Worm (Caenorhabditis elegans): Measurements from ENCODE around the gene F09E5.12.

F09E5.12 gene

DNA sequence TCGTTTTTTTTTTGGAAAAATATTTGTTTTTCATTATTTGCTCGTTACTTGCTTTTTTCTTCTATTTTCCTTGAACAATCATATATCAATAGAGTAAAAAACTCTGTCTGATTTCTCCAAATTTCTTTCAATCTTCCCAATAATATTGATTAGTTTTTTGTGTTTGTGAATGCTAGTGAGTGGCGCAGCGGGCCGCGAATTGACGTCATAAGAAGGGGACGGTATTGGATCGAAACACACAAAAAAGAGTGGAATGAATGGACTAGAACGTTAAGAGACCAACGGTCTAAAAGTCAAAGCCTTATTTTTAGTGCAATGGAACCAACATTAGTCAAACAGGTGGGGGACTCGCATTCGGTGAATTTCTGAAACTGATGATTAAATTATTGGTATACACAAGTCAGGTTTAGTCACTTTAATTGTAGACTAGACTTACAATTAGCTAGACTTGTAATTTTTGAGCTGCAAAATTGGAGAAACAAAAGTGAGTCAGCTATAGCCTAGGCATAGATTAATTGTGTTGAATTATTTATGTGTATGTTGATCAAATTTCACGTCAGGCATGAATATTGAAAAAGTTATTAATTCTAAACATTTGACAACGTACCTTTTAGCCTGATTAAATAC is 38.8 kb downstream of the F09E5.12 start (continued):
- TF ChIP-seq elt-4 (tag; optimal IDR thresholded peaks at IDR 0.05): no peak

DNA sequence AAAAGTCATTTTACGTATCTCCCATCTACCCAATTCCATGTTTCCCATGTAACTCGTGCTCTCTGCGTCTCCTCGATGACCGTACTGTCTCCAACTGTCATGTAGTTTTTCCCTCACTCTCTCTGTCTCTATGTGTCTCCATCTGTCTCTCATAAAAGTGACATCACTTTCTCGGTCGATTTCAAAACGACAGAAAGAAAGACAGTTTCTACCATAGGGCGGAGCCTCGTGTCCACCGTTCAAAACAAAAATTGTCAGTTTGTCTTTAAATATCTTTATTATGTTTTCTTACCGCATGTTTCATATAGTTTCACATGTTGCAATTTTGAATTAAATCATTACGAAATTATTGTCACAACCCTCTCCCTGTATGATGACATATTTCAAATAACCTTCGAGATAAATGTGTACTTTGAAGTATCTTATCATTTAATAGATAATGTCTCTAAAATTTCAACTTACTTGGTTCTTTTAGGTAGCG is 40.3 kb downstream of the F09E5.12 start:
- peak; percentile 59 for TF ChIP-seq elt-2 (tag; optimal IDR thresholded peaks at IDR 0.05)
- TF ChIP-seq pqm-1 (tag; optimal IDR thresholded peaks at IDR 0.05): peak; percentile 55
- no peak for TF ChIP-seq hlh-6 (tag; optimal IDR thresholded peaks at IDR 0.05)
- peak; percentile 88 for TF ChIP-seq unc-55 (GFP tag; optimal IDR thresholded peaks at IDR 0.05)
- TF ChIP-seq hlh-30 (tag; optimal IDR thresholded peaks at IDR 0.05; ENCODE audit: insufficient read depth): peak; percentile 48
- TF ChIP-seq nfya-1 (tag; optimal IDR thresholded peaks at IDR 0.05): peak; percentile 70
- TF ChIP-seq ceh-31 (tag; optimal IDR thresholded peaks at IDR 0.05): peak; percentile 31
- TF ChIP-seq ceh-18 (tag; optimal IDR thresholded peaks at IDR 0.05): peak; percentile 57
- no peak for TF ChIP-seq madf-2 (tag; optimal IDR thresholded peaks at IDR 0.05)
- TF ChIP-seq pax-1 (tag; optimal IDR thresholded peaks at IDR 0.05): peak; percentile 52

DNA sequence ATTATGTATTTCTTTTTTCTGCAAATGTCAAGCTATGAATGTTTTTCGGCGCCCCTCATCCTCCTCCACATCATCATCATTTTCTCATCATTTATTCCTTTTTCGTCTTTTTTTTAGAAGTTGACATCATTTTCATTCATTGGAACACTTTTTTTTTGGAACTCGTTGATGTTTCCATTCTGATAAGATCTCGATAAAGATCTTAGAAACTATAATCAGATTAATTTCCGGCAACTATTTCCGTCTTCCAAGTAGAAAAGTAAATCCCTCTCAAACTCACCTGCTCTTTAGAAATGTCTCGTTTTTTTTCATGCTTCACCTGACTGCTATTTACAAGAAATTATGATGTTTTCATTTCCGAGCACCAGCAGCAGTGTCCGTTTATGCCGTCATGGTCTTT is 41.6 kb downstream of the F09E5.12 start:
- TF ChIP-seq nfya-1 (tag; optimal IDR thresholded peaks at IDR 0.05) (no peak), ceh-2 (tag; optimal IDR thresholded peaks at IDR 0.05) (no peak)

DNA sequence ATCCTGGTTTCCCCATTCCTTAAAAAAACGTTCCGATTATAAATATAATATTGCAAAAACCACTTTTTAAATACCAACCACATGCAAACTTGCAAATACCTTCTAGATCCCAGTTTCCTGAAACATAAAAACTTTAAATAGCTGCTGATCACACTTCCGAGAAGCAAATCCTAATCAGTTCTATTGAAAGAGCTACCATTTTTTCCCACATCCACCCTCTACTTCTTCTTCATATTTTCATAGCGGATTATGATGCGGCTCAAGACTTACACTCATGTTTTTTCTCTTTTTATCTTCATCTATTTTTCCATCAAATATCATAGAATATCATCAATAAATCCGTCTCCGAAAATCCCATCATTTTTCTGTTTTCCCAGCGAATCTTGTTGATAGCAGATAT is 43.6 kb downstream of the F09E5.12 start:
- TF ChIP-seq unc-86 (tag; optimal IDR thresholded peaks at IDR 0.05) (no peak), hlh-8 (tag; optimal IDR thresholded peaks at IDR 0.05) (no peak), unc-55 (GFP tag; optimal IDR thresholded peaks at IDR 0.05) (no peak), ceh-18 (tag; optimal IDR thresholded peaks at IDR 0.05) (no peak), pat-9 (tag; optimal IDR thresholded peaks at IDR 0.05) (no peak), syd-9 (tag; optimal IDR thresholded peaks at IDR 0.05) (no peak), pqm-1 (tag; optimal IDR thresholded peaks at IDR 0.05) (no peak), tbx-2 (tag; optimal IDR thresholded peaks at IDR 0.05) (no peak), ahr-1 (tag; optimal IDR thresholded peaks at IDR 0.05) (no peak), Y22D7AL.16 (tag; optimal IDR thresholded peaks at IDR 0.05) (no peak), hlh-6 (tag; optimal IDR thresholded peaks at IDR 0.05) (no peak), npax-4 (tag; optimal IDR thresholded peaks at IDR 0.05) (no peak), ceh-19 (GFP tag; optimal IDR thresholded peaks at IDR 0.05) (no peak), fax-1 (tag; optimal IDR thresholded peaks at IDR 0.05) (no peak)

DNA sequence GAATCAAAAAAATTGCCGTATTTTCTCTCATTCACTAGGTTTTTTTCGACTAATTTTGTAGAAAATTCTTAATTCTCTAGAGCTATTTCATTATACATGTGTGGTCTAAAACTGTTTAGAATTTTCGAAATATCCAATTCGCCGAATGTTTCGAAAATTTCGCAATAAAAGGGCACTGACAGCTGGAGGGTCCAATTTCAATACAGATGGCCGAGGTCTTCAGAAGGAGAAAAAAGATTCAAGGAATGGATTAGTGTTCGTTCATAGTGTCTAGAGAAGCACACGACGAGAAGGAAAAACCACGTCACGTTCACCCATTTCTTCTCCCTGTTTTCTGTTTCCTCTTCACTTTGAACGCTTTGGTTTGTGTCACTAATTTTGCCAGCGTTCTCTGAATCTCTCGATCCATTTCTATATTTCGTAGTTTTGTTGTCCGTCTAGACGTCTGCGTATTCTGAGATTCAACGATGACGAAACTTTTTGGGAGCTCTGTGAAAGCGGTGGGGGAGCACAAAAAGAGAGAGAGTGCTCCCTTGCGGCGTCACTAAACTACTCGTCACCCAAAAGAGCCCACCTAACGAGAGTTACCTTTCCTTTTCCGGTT is 44.4 kb downstream of the F09E5.12 start:
- no peak for TF ChIP-seq sox-4 (tag; optimal IDR thresholded peaks at IDR 0.05)
- TF ChIP-seq unc-86 (tag; optimal IDR thresholded peaks at IDR 0.05): no peak
- no peak for TF ChIP-seq pros-1 (tag; optimal IDR thresholded peaks at IDR 0.05)
- TF ChIP-seq npax-4 (tag; optimal IDR thresholded peaks at IDR 0.05): no peak
- no peak for TF ChIP-seq Y22D7AL.16 (tag; optimal IDR thresholded peaks at IDR 0.05)
- TF ChIP-seq ceh-31 (tag; optimal IDR thresholded peaks at IDR 0.05): peak; percentile 32
- TF ChIP-seq ceh-18 (tag; optimal IDR thresholded peaks at IDR 0.05): peak; percentile 28
- TF ChIP-seq C38D4.7 (GFP tag; optimal IDR thresholded peaks at IDR 0.05): no peak
- TF ChIP-seq ceh-19 (GFP tag; optimal IDR thresholded peaks at IDR 0.05): no peak
- TF ChIP-seq nhr-11 (tag; optimal IDR thresholded peaks at IDR 0.05): no peak
- TF ChIP-seq tbx-7 (tag; optimal IDR thresholded peaks at IDR 0.05): no peak
- no peak for TF ChIP-seq syd-9 (tag; optimal IDR thresholded peaks at IDR 0.05)
- TF ChIP-seq mec-3 (tag; optimal IDR thresholded peaks at IDR 0.05; ENCODE audit: borderline replicate concordance): no peak
- no peak for TF ChIP-seq sox-2 (GFP tag; IDR thresholded peaks at IDR 0.05)
- peak; percentile 52 for TF ChIP-seq unc-55 (GFP tag; optimal IDR thresholded peaks at IDR 0.05)
- TF ChIP-seq pha-4 (tag; optimal IDR thresholded peaks at IDR 0.05): no peak
- TF ChIP-seq eyg-1 (tag; optimal IDR thresholded peaks at IDR 0.05): no peak
- TF ChIP-seq ceh-24 (tag; optimal IDR thresholded peaks at IDR 0.05): no peak
- peak; percentile 15 for TF ChIP-seq fkh-10 (GFP tag; optimal IDR thresholded peaks at IDR 0.05)
- no peak for TF ChIP-seq nhr-232 (tag; optimal IDR thresholded peaks at IDR 0.05)
- no peak for TF ChIP-seq C08G9.2 (tag; optimal IDR thresholded peaks at IDR 0.05)
- peak; percentile 8 for TF ChIP-seq unc-42 (tag; optimal IDR thresholded peaks at IDR 0.05)
- no peak for TF ChIP-seq pha-2 (tag; optimal IDR thresholded peaks at IDR 0.05)
- no peak for TF ChIP-seq ceh-34 (tag; optimal IDR thresholded peaks at IDR 0.05)
- no peak for TF ChIP-seq F13H6.1 (tag; optimal IDR thresholded peaks at IDR 0.05)
- TF ChIP-seq ceh-30 (tag; optimal IDR thresholded peaks at IDR 0.05): no peak
- TF ChIP-seq hlh-8 (tag; optimal IDR thresholded peaks at IDR 0.05): no peak
- TF ChIP-seq unc-3 (GFP tag; conservative IDR thresholded peaks at IDR 0.05): no peak
- no peak for TF ChIP-seq unc-3 (tag; optimal IDR thresholded peaks at IDR 0.05)
- TF ChIP-seq elt-4 (tag; optimal IDR thresholded peaks at IDR 0.05): no peak
- no peak for TF ChIP-seq ceh-2 (tag; optimal IDR thresholded peaks at IDR 0.05)
- TF ChIP-seq pqm-1 (tag; optimal IDR thresholded peaks at IDR 0.05): no peak

Measured in whole organism, late embryonic.